Worm (Caenorhabditis elegans): ENCODE measurements around the gene osg-1.

The osg-1 gene

ce11 chrIII:5543727-5544345 lies 56.5 kb downstream of the osg-1 start, which contains the start of gene D1044.1:
Gene D1044.1, plus strand, starts transcription at chrIII:5544295.
- TF ChIP-seq flt-1 (GFP tag; IDR thresholded peaks at IDR 0.05): no peak
- TF ChIP-seq ceh-36 (tag; optimal IDR thresholded peaks at IDR 0.05): no peak
- TF ChIP-seq hmg-4 (GFP tag; optimal IDR thresholded peaks at IDR 0.05): no peak
- no peak for TF ChIP-seq ceh-13 (GFP tag; optimal IDR thresholded peaks at IDR 0.05)
- TF ChIP-seq F13C5.2 (tag; optimal IDR thresholded peaks at IDR 0.05): no peak
- TF ChIP-seq scrt-1 (GFP tag; IDR thresholded peaks at IDR 0.05): no peak
- TF ChIP-seq ets-7 (tag; optimal IDR thresholded peaks at IDR 0.05): no peak
- TF ChIP-seq B0310.2 (tag; optimal IDR thresholded peaks at IDR 0.05): no peak

- TF ChIP-seq aly-1 (tag; optimal IDR thresholded peaks at IDR 0.05): no peak
- TF ChIP-seq ama-1 (optimal IDR thresholded peaks at IDR 0.05): no peak
- TF ChIP-seq flt-1 (GFP tag; IDR thresholded peaks at IDR 0.05): no peak
- TF ChIP-seq ets-7 (tag; optimal IDR thresholded peaks at IDR 0.05): no peak
- TF ChIP-seq pes-1 (GFP tag; IDR thresholded peaks at IDR 0.05): no peak
- no peak for TF ChIP-seq sea-1 (GFP tag; conservative IDR thresholded peaks at IDR 0.05)
- no peak for TF ChIP-seq tbx-37 (GFP tag; conservative IDR thresholded peaks at IDR 0.05)
- no peak for TF ChIP-seq scrt-1 (GFP tag; IDR thresholded peaks at IDR 0.05)
- no peak for TF ChIP-seq hmbx-1 (tag; optimal IDR thresholded peaks at IDR 0.05)
- no peak for TF ChIP-seq tra-4 (tag; optimal IDR thresholded peaks at IDR 0.05)
- TF ChIP-seq hmg-4 (GFP tag; optimal IDR thresholded peaks at IDR 0.05): no peak
- TF ChIP-seq tbx-11 (GFP tag; IDR thresholded peaks at IDR 0.05): no peak
- TF ChIP-seq ceh-13 (GFP tag; optimal IDR thresholded peaks at IDR 0.05): no peak
- no peak for TF ChIP-seq hnd-1 (tag; optimal IDR thresholded peaks at IDR 0.05)
- TF ChIP-seq F13C5.2 (tag; optimal IDR thresholded peaks at IDR 0.05): no peak
- TF ChIP-seq ceh-36 (tag; optimal IDR thresholded peaks at IDR 0.05): no peak
- no peak for TF ChIP-seq B0310.2 (tag; optimal IDR thresholded peaks at IDR 0.05)
Observed at ce11 chrIII:5546309-5546708, 59.0 kb downstream of the osg-1 start.

- TF ChIP-seq flt-1 (GFP tag; IDR thresholded peaks at IDR 0.05) (no peak), scrt-1 (GFP tag; IDR thresholded peaks at IDR 0.05) (no peak), B0310.2 (tag; optimal IDR thresholded peaks at IDR 0.05) (no peak), sea-1 (GFP tag; conservative IDR thresholded peaks at IDR 0.05) (no peak), tbx-11 (GFP tag; IDR thresholded peaks at IDR 0.05) (no peak), tra-4 (tag; optimal IDR thresholded peaks at IDR 0.05) (no peak), ceh-13 (GFP tag; optimal IDR thresholded peaks at IDR 0.05) (no peak), hmg-4 (GFP tag; optimal IDR thresholded peaks at IDR 0.05) (no peak), hmbx-1 (tag; optimal IDR thresholded peaks at IDR 0.05) (no peak), ets-7 (tag; optimal IDR thresholded peaks at IDR 0.05) (no peak), aly-1 (tag; optimal IDR thresholded peaks at IDR 0.05) (no peak), tbx-37 (GFP tag; conservative IDR thresholded peaks at IDR 0.05) (no peak), ama-1 (optimal IDR thresholded peaks at IDR 0.05) (no peak), pes-1 (GFP tag; IDR thresholded peaks at IDR 0.05) (no peak), ceh-36 (tag; optimal IDR thresholded peaks at IDR 0.05) (no peak), F13C5.2 (tag; optimal IDR thresholded peaks at IDR 0.05) (no peak), hnd-1 (tag; optimal IDR thresholded peaks at IDR 0.05) (no peak)
Observed at ce11 chrIII:5546730-5547129, 59.4 kb downstream of the osg-1 start, which contains the start of gene F09F7.5. Gene F09F7.5, plus strand, starts transcription at chrIII:5546987.
